Worm (Caenorhabditis elegans): ENCODE results near the gene swt-1.

DNA sequence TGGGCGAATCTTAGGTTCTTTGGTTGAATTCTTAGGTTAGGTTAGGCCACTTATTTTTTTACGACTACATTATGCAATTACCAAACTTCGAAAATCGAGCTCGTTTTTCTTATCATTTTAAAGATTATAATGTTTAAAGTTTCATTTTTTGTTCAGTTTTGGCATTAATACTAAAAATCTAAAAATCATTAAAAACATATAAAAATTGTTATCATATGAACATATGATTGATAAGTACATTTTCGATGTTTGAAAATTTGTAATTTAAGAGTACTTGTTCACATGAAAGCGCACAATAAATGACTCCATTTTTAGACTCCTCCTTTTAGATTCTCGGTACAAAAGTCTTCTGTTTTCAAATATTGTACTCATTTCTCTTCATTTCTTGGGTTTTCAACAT is 2.2 kb upstream of the swt-1 start:
- TF ChIP-seq aly-2 (tag; optimal IDR thresholded peaks at IDR 0.05) (no peak), ama-1 (optimal IDR thresholded peaks at IDR 0.05) (no peak), nhr-237 (tag; optimal IDR thresholded peaks at IDR 0.05) (no peak), nhr-11 (tag; optimal IDR thresholded peaks at IDR 0.05) (no peak), R02D3.7 (tag; optimal IDR thresholded peaks at IDR 0.05) (no peak), lsy-12 (tag; optimal IDR thresholded peaks at IDR 0.05) (no peak), unc-62 (GFP tag; optimal IDR thresholded peaks at IDR 0.05) (no peak), nhr-77 (tag; optimal IDR thresholded peaks at IDR 0.05) (no peak)

Data from whole organism, L3 larva.